Fruit fly (Drosophila melanogaster): ENCODE data around the gene CG10581.

dm6 chr3L:21070063-21070462 is 36.1 kb upstream of the CG10581 start:
- TF ChIP-seq pad (GFP tag; optimal IDR thresholded peaks at IDR 0.05) (no peak), toe (GFP tag; optimal IDR thresholded peaks at IDR 0.05) (no peak), Clk (GFP tag; optimal IDR thresholded peaks at IDR 0.05) (no peak), CG12768 (GFP tag; optimal IDR thresholded peaks at IDR 0.05) (peak; percentile 20), CG1620 (GFP tag; optimal IDR thresholded peaks at IDR 0.05) (no peak), tj (GFP tag; optimal IDR thresholded peaks at IDR 0.05) (no peak), CG14711 (tag; optimal IDR thresholded peaks at IDR 0.05) (no peak), kay (GFP tag; ENCODE audit: borderline replicate concordance) (no peak), CG7045 (GFP tag; optimal IDR thresholded peaks at IDR 0.05) (no peak), CG33017 (tag; optimal IDR thresholded peaks at IDR 0.05) (no peak), Crg-1 (GFP tag; optimal IDR thresholded peaks at IDR 0.05) (no peak), cnc (optimal IDR thresholded peaks at IDR 0.05) (no peak), CG11617 (GFP tag; optimal IDR thresholded peaks at IDR 0.05) (peak; percentile 22)
